Fruit fly (Drosophila melanogaster): ENCODE data around the gene Naa60.
A peak's percentile ranks its signal among the peaks of the same experiment; 100 is the strongest.

The Naa60 gene

DNA sequence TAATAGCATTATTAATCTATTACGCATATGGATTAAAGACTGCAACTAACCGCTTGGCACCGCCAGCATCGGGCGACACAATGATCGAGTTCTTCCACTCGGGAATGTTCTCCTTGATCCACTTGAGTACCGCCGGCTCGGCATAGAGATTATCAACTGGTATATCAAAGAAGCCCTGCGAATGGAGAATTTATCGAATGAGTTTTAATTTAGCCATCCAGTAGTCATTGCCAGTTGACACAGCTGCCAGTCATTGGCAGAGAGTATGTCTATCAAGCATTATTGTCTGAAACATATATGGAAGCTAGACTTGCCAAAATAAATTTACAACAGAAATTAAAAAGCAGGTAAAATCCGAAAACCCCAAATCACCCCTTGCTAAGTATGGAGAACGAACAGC, 41.8 kb upstream of the Naa60 start, which contains the start of gene CG16719:
CG16719 (plus strand) TSS at position 301 of the 400 bp plus-strand sequence.
- TF ChIP-seq usp (GFP tag; optimal IDR thresholded peaks at IDR 0.05) (no peak), Abd-B (GFP tag; optimal IDR thresholded peaks at IDR 0.05) (no peak), lola (GFP tag; optimal IDR thresholded peaks at IDR 0.05) (no peak), tai (GFP tag; optimal IDR thresholded peaks at IDR 0.05) (no peak), Dfd (GFP tag; optimal IDR thresholded peaks at IDR 0.05) (no peak), Hr78 (GFP tag; optimal IDR thresholded peaks at IDR 0.05) (no peak), sv (GFP tag; optimal IDR thresholded peaks at IDR 0.05) (no peak), foxo (GFP tag; optimal IDR thresholded peaks at IDR 0.05) (no peak), ey (GFP tag; optimal IDR thresholded peaks at IDR 0.05) (no peak), rgr (GFP tag; optimal IDR thresholded peaks at IDR 0.05) (no peak)

DNA sequence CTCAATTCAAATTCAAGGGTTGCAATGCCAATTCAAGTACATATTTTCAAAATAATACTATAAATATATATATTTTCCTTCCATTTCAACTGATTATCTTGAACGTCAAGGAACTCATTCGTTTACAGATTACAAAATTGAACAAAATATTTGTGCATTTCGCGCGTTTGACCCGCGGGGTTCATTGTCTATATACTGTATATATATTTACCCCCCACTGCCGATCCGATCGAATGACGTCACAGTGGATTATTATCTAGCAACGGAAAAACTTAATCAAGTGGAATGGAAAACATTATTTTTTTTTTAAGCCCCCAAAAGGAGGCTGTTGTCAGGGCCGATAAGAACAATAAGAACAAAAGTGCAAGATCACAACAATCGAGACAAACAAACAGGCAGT, 39.2 kb upstream of the Naa60 start:
- no peak for TF ChIP-seq dl (GFP tag; optimal IDR thresholded peaks at IDR 0.05; ENCODE audit: insufficient read depth in 1 of 2, partially characterized antibody in 2 of 2)
- TF ChIP-seq Hr83 (GFP tag; optimal IDR thresholded peaks at IDR 0.05; ENCODE audit: poor library complexity, severe bottlenecking): no peak
- TF ChIP-seq Myc (optimal IDR thresholded peaks at IDR 0.05): no peak
- no peak for TF ChIP-seq br (GFP tag; optimal IDR thresholded peaks at IDR 0.05)
- no peak for TF ChIP-seq h (GFP tag; optimal IDR thresholded peaks at IDR 0.05)
- TF ChIP-seq Vsx2 (GFP tag; optimal IDR thresholded peaks at IDR 0.05; ENCODE audit: partially characterized antibody): no peak
- TF ChIP-seq fru (GFP tag; optimal IDR thresholded peaks at IDR 0.05): no peak
- no peak for TF ChIP-seq sv (GFP tag; optimal IDR thresholded peaks at IDR 0.05)
- TF ChIP-seq dmrt93B (GFP tag; optimal IDR thresholded peaks at IDR 0.05): no peak
- no peak for TF ChIP-seq CrebA (GFP tag; optimal IDR thresholded peaks at IDR 0.05; ENCODE audit: borderline replicate concordance)
- TF ChIP-seq HLH106 (tag; optimal IDR thresholded peaks at IDR 0.05): no peak

DNA sequence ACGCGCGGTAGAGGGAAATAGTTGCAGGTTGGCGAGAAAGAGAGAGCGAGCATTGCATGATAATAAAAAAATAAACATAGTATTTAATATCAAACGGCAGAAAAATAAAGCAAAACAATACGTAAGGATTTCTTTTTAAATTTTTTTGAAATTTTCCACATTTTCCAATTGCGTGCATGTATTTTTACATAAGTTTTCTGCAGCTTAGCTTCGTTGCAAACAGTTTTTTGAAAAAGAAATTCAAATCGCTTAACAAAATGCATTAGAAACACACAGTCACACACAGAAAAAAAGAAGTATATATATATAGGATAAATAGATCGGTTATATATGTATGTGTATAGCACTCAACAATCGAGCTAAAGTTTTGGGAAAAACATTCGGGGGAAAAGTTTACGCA, 38.0 kb upstream of the Naa60 start:
- TF ChIP-seq dsf (GFP tag; optimal IDR thresholded peaks at IDR 0.05; ENCODE audit: borderline replicate concordance) (no peak), rgr (GFP tag; optimal IDR thresholded peaks at IDR 0.05) (no peak), dmrt93B (GFP tag; optimal IDR thresholded peaks at IDR 0.05) (no peak), Hr83 (GFP tag; optimal IDR thresholded peaks at IDR 0.05; ENCODE audit: poor library complexity, severe bottlenecking) (no peak), dl (GFP tag; optimal IDR thresholded peaks at IDR 0.05; ENCODE audit: insufficient read depth in 1 of 2, partially characterized antibody in 2 of 2) (no peak), CG9705 (GFP tag; optimal IDR thresholded peaks at IDR 0.05) (no peak), pan (optimal IDR thresholded peaks at IDR 0.05) (no peak), N (GFP tag; optimal IDR thresholded peaks at IDR 0.05) (no peak), Hnf4 (GFP tag; optimal IDR thresholded peaks at IDR 0.05) (no peak), Hr78 (GFP tag; optimal IDR thresholded peaks at IDR 0.05) (no peak), Abd-B (GFP tag; optimal IDR thresholded peaks at IDR 0.05) (no peak), Rel (GFP tag; optimal IDR thresholded peaks at IDR 0.05) (no peak), Rel (tag; optimal IDR thresholded peaks at IDR 0.05) (no peak), CG32264 (GFP tag; optimal IDR thresholded peaks at IDR 0.05) (no peak), tai (GFP tag; optimal IDR thresholded peaks at IDR 0.05) (no peak), Vsx2 (GFP tag; optimal IDR thresholded peaks at IDR 0.05; ENCODE audit: partially characterized antibody) (no peak), Dif (GFP tag; optimal IDR thresholded peaks at IDR 0.05; ENCODE audit: partially characterized antibody) (no peak), Dfd (GFP tag; optimal IDR thresholded peaks at IDR 0.05) (no peak), Myc (optimal IDR thresholded peaks at IDR 0.05) (no peak)

DNA sequence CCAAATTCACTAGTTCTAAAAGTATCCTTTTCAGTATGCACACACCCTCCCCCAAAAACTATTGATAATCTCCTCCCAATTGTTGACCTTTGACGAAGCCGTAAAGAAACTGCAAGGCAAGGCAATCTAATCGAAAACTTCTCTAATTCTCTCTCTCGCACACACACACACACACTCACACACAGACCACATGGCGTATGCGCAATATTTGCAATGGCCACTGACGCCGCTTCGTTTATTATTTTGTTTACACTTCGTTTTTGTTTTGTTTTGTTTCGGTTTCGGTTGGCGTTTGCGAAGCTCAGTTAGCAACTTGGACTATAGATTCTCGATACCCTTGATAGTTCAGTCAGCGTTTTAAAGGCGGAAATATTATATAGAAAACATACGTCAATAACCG, 36.9 kb upstream of the Naa60 start:
- TF ChIP-seq Dfd (GFP tag; optimal IDR thresholded peaks at IDR 0.05) (peak; percentile 10), OdsH (GFP tag; optimal IDR thresholded peaks at IDR 0.05) (no peak)

DNA sequence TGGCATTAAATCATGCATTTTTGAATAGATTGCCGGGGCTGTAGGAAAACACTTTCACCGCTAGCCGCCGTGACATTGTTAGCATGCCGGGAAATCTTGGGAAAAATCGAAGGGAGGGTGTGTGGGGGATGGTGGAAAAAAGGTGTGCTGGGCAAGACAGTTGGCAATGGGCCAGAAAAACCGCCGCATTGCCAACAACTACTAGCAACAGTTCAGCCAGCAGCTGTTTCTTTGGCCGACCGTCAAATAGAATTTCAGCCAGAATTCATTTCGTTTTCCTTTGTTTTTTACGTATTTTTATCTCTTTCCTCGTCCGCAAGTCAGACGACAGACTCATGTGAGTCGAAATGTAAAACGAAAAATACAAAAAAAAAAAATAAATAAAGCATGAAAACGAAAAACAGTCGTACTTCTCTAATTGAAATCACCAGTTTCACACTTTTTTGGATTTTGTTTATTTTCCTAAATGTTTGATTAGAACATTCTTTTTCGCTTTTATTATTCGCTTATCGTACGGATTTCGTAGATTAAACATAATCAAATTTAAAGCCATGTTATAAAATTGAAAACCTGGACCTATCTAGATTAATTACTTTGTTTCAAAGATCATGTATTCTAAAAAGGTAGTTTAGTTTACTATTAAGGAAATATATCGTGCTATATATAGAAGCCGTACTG, 35.8 kb upstream of the Naa60 start:
- TF ChIP-seq Abd-B (GFP tag; optimal IDR thresholded peaks at IDR 0.05): no peak
- peak; percentile 39 for TF ChIP-seq psq (GFP tag; optimal IDR thresholded peaks at IDR 0.05)
- no peak for TF ChIP-seq woc (GFP tag; optimal IDR thresholded peaks at IDR 0.05)
- peak; percentile 41 for TF ChIP-seq HLH106 (tag; optimal IDR thresholded peaks at IDR 0.05)
- TF ChIP-seq ey (GFP tag; optimal IDR thresholded peaks at IDR 0.05): peak; percentile 45
- TF ChIP-seq Dif (GFP tag; optimal IDR thresholded peaks at IDR 0.05; ENCODE audit: partially characterized antibody): no peak
- TF ChIP-seq sv (GFP tag; optimal IDR thresholded peaks at IDR 0.05): no peak
- peak; percentile 61 for TF ChIP-seq h (GFP tag; optimal IDR thresholded peaks at IDR 0.05)
- TF ChIP-seq tai (GFP tag; optimal IDR thresholded peaks at IDR 0.05): peak; percentile 41
- peak; percentile 40 for TF ChIP-seq OdsH (GFP tag; optimal IDR thresholded peaks at IDR 0.05)
- peak in 1 of 2 experiments; percentile 63 for TF ChIP-seq foxo (GFP tag; optimal IDR thresholded peaks at IDR 0.05)
- TF ChIP-seq brk (GFP tag; optimal IDR thresholded peaks at IDR 0.05): peak; percentile 11
- no peak for TF ChIP-seq usp (GFP tag; optimal IDR thresholded peaks at IDR 0.05)
- TF ChIP-seq Sp1 (GFP tag; optimal IDR thresholded peaks at IDR 0.05): peak; percentile 24
- TF ChIP-seq Hnf4 (GFP tag; optimal IDR thresholded peaks at IDR 0.05): peak; percentile 38
- peak; percentile 22 for TF ChIP-seq Dfd (GFP tag; optimal IDR thresholded peaks at IDR 0.05)
- TF ChIP-seq rgr (GFP tag; optimal IDR thresholded peaks at IDR 0.05): peak; percentile 46
- peak; percentile 58 for TF ChIP-seq fru (GFP tag; optimal IDR thresholded peaks at IDR 0.05)
- no peak for TF ChIP-seq dl (GFP tag; optimal IDR thresholded peaks at IDR 0.05; ENCODE audit: insufficient read depth in 1 of 2, partially characterized antibody in 2 of 2)

All from whole organism, wandering third instar larva.